Fruit fly (Drosophila melanogaster): ENCODE measurements around the gene CG32107.

Gene CG32107

dm6 chr3L:12832355-12832881 is 28.7 kb downstream of the CG32107 start (continued):
- TF ChIP-seq CG4617 (GFP tag; optimal IDR thresholded peaks at IDR 0.05; ENCODE audit: borderline replicate concordance) (no peak), CG10147 (GFP tag; optimal IDR thresholded peaks at IDR 0.05) (peak; percentile 10), CG4282 (GFP tag; optimal IDR thresholded peaks at IDR 0.05) (no peak), CG30403 (GFP tag; optimal IDR thresholded peaks at IDR 0.05) (no peak), knrl (GFP tag; IDR thresholded peaks at IDR 0.05; ENCODE audit: partially characterized antibody) (no peak), CG9876 (GFP tag; optimal IDR thresholded peaks at IDR 0.05) (no peak), Dfd (GFP tag; optimal IDR thresholded peaks at IDR 0.05) (no peak), CG6683 (GFP tag; optimal IDR thresholded peaks at IDR 0.05) (no peak), Rfx (GFP tag; IDR thresholded peaks at IDR 0.05) (no peak), Hmx (GFP tag; optimal IDR thresholded peaks at IDR 0.05) (no peak), CG17612 (GFP tag; IDR thresholded peaks at IDR 0.05) (no peak), Awh (GFP tag; IDR thresholded peaks at IDR 0.05) (peak; percentile 35; the same call in 1 of the 2 replicates), stwl (tag; optimal IDR thresholded peaks at IDR 0.05) (no peak), CG34422 (GFP tag; IDR thresholded peaks at IDR 0.05) (peak; percentile 10; the same call in 1 of the 3 replicates), CG10431 (GFP tag; optimal IDR thresholded peaks at IDR 0.05) (peak; percentile 56), lov (optimal IDR thresholded peaks at IDR 0.05) (no peak), lov (GFP tag; IDR thresholded peaks at IDR 0.05) (no peak), lilli (GFP tag; optimal IDR thresholded peaks at IDR 0.05) (no peak), HmgZ (tag; optimal IDR thresholded peaks at IDR 0.05) (no peak), unc-4 (GFP tag; IDR thresholded peaks at IDR 0.05; ENCODE audit: partially characterized antibody) (no peak), ro (GFP tag; IDR thresholded peaks at IDR 0.05) (no peak), Hr51 (GFP tag; optimal IDR thresholded peaks at IDR 0.05) (no peak), CG15073 (GFP tag; optimal IDR thresholded peaks at IDR 0.05) (no peak), CG17912 (GFP tag; optimal IDR thresholded peaks at IDR 0.05) (no peak), sob (GFP tag; IDR thresholded peaks at IDR 0.05) (no peak), Stat92E (GFP tag; optimal IDR thresholded peaks at IDR 0.05) (peak in 1 of 3 experiments; percentile 23), da (GFP tag; optimal IDR thresholded peaks at IDR 0.05) (no peak), gcm2 (GFP tag; optimal IDR thresholded peaks at IDR 0.05) (no peak), Mrtf (GFP tag; IDR thresholded peaks at IDR 0.05) (no peak), CG10565 (GFP tag; optimal IDR thresholded peaks at IDR 0.05) (no peak), lola (GFP tag; optimal IDR thresholded peaks at IDR 0.05) (no peak), TFAM (GFP tag; optimal IDR thresholded peaks at IDR 0.05) (no peak), CG11456 (GFP tag; IDR thresholded peaks at IDR 0.05) (no peak), en (GFP tag; optimal IDR thresholded peaks at IDR 0.05) (no peak), CG6791 (GFP tag; IDR thresholded peaks at IDR 0.05; ENCODE audit: partially characterized antibody) (peak; percentile 49; the same call in 1 of the 3 replicates), Jarid2 (GFP tag; optimal IDR thresholded peaks at IDR 0.05) (peak; percentile 38), CG15601 (tag; optimal IDR thresholded peaks at IDR 0.05) (no peak), croc (GFP tag; conservative IDR thresholded peaks at IDR 0.05) (no peak), scrt (GFP tag; optimal IDR thresholded peaks at IDR 0.05) (peak; percentile 69), CG2120 (GFP tag; optimal IDR thresholded peaks at IDR 0.05) (no peak), CG7928 (GFP tag; optimal IDR thresholded peaks at IDR 0.05) (no peak), p53 (GFP tag; optimal IDR thresholded peaks at IDR 0.05) (no peak), CG32767 (GFP tag; IDR thresholded peaks at IDR 0.05) (0 out of 2 replicates have a peak, but pooled peaks have one; percentile 16), Sox100B (GFP tag; optimal IDR thresholded peaks at IDR 0.05) (no peak), CG10366 (GFP tag; IDR thresholded peaks at IDR 0.05) (no peak), CG2889 (GFP tag; IDR thresholded peaks at IDR 0.05) (no peak), chn (GFP tag; optimal IDR thresholded peaks at IDR 0.05) (no peak), sr (GFP tag; IDR thresholded peaks at IDR 0.05) (no peak; the same call in 2 of the 3 replicates), Bgb (GFP tag; IDR thresholded peaks at IDR 0.05; ENCODE audit: partially characterized antibody) (peak; percentile 42; the same call in 1 of the 2 replicates), Hr78 (GFP tag; optimal IDR thresholded peaks at IDR 0.05) (no peak)
